Worm (Caenorhabditis elegans) whole organism, L2 larva: ENCODE measurements around the gene sru-21.
"Not testable (repeated sequence)": the region's sequence is repeated elsewhere in the genome, so short reads cannot be mapped to it uniquely, and the experiment has no call there.

Experiments used
- C34F6.9 ChIP-seq: fragments of 150-350 bp; optimal IDR thresholded peaks from 2 replicates; lab custom pipeline; 2014; ENCODE audit warnings: missing biosample characterization, missing genetic modification characterization
- ZK546.5 ChIP-seq: sonication (generic microtip); optimal IDR thresholded peaks from 2 replicates; lab custom pipeline; 2017; ENCODE audit warnings: missing biosample characterization, missing genetic modification characterization
- alr-1 ChIP-seq: fragments of 150-350 bp; optimal IDR thresholded peaks from 2 replicates; lab custom pipeline; 2014; ENCODE audit warnings: missing biosample characterization, missing genetic modification characterization
- aly-2 ChIP-seq: fragments of 150-350 bp; optimal IDR thresholded peaks from 2 replicates; lab custom pipeline; 2014; ENCODE audit warnings: missing biosample characterization, missing genetic modification characterization
- ama-1 ChIP-seq: fragments of 150-350 bp; optimal IDR thresholded peaks from 2 replicates; lab custom pipeline; 2018; ENCODE audit warnings: inconsistent platforms
- blmp-1 ChIP-seq: sonication (generic microtip); optimal IDR thresholded peaks from 2 replicates; lab custom pipeline; 2017; ENCODE audit warnings: missing genetic modification characterization, mild to moderate bottlenecking, missing compliant biosample characterization, antibody characterized with exemption, moderate library complexity; ENCODE audit not compliant: insufficient read depth
- ceh-16 ChIP-seq: fragments of 150-350 bp; optimal IDR thresholded peaks from 2 replicates; lab custom pipeline; 2014; ENCODE audit warnings: missing biosample characterization, missing genetic modification characterization
- ceh-82 ChIP-seq: fragments of 150-350 bp; optimal IDR thresholded peaks from 2 replicates; lab custom pipeline; 2014; ENCODE audit warnings: missing biosample characterization, missing genetic modification characterization
- fos-1 ChIP-seq: fragments of 150-350 bp; optimal IDR thresholded peaks from 2 replicates; lab custom pipeline; 2014; ENCODE audit warnings: missing biosample characterization, missing genetic modification characterization
- lin-11 ChIP-seq: fragments of 150-350 bp; sonication (generic microtip); optimal IDR thresholded peaks from 2 replicates; lab custom pipeline; 2014; ENCODE audit warnings: missing biosample characterization, missing genetic modification characterization, inconsistent platforms, mixed read lengths
- lin-13 ChIP-seq: fragments of 150-350 bp; optimal IDR thresholded peaks from 2 replicates; lab custom pipeline; 2014; ENCODE audit warnings: missing biosample characterization, missing genetic modification reagents, missing genetic modification characterization
- lsy-2 ChIP-seq, 2 experiments: fragments of 150-350 bp in 1 of 2; sonication (generic microtip) in 1 of 2; optimal IDR thresholded peaks; 2 replicates each; lab custom pipeline; 2014 to 2017; ENCODE audit warnings: missing biosample characterization in 2 of 2, missing genetic modification characterization in 2 of 2
- mbf-1 ChIP-seq: sonication (generic microtip); optimal IDR thresholded peaks from 2 replicates; lab custom pipeline; 2017; ENCODE audit warnings: missing biosample characterization, missing genetic modification characterization
- mdl-1 ChIP-seq, 2 experiments: fragments of 150-350 bp in 1 of 2; sonication (generic microtip) in 1 of 2; optimal IDR thresholded peaks; 2 replicates each; lab custom pipeline; 2017; ENCODE audit warnings: missing biosample characterization in 2 of 2, missing genetic modification characterization in 2 of 2
- nhr-10 ChIP-seq: sonication (generic microtip); optimal IDR thresholded peaks from 2 replicates; lab custom pipeline; 2017; ENCODE audit warnings: missing biosample characterization, missing genetic modification characterization
- nhr-129 ChIP-seq: fragments of 150-350 bp; optimal IDR thresholded peaks from 2 replicates; lab custom pipeline; 2014; ENCODE audit warnings: missing biosample characterization, missing genetic modification characterization
- nhr-21 ChIP-seq: fragments of 150-350 bp; optimal IDR thresholded peaks from 2 replicates; lab custom pipeline; 2014; ENCODE audit warnings: missing biosample characterization, missing genetic modification characterization
- nhr-23 ChIP-seq: fragments of 150-350 bp; optimal IDR thresholded peaks from 2 replicates; lab custom pipeline; 2014; ENCODE audit warnings: missing biosample characterization, missing genetic modification reagents, missing genetic modification characterization
- nhr-77 ChIP-seq: fragments of 150-350 bp; optimal IDR thresholded peaks from 2 replicates; lab custom pipeline; 2014; ENCODE audit warnings: missing biosample characterization, missing genetic modification characterization
- peb-1 ChIP-seq: fragments of 150-350 bp; optimal IDR thresholded peaks from 2 replicates; lab custom pipeline; 2014; ENCODE audit warnings: missing biosample characterization, missing genetic modification characterization
- sem-4 ChIP-seq: fragments of 150-350 bp; optimal IDR thresholded peaks from 2 replicates; lab custom pipeline; 2014; ENCODE audit warnings: missing biosample characterization, missing genetic modification reagents, missing genetic modification characterization
- skn-1 ChIP-seq: sonication (generic microtip); optimal IDR thresholded peaks from 2 replicates; lab custom pipeline; 2017; ENCODE audit warnings: missing biosample characterization, missing genetic modification characterization
- sma-3 ChIP-seq: sonication (generic microtip); optimal IDR thresholded peaks from 2 replicates; lab custom pipeline; 2016; ENCODE audit warnings: missing genetic modification reagents, missing genetic modification characterization, missing compliant biosample characterization
- sma-9 ChIP-seq, 2 experiments: fragments of 150-350 bp in 1 of 2; sonication (generic microtip) in 1 of 2; optimal IDR thresholded peaks; 2 replicates each; lab custom pipeline; 2014 to 2016; ENCODE audit warnings: missing genetic modification characterization in 2 of 2, mild to moderate bottlenecking in 1 of 2, missing biosample characterization in 1 of 2, missing compliant biosample characterization in 1 of 2, missing genetic modification reagents in 1 of 2, moderate library complexity in 1 of 2
- snpc-4 ChIP-seq: fragments of 150-350 bp; optimal IDR thresholded peaks from 2 replicates; lab custom pipeline; 2014; ENCODE audit warnings: missing biosample characterization, missing genetic modification characterization
- unc-39 ChIP-seq: fragments of 150-350 bp; optimal IDR thresholded peaks from 2 replicates; lab custom pipeline; 2014; ENCODE audit warnings: missing biosample characterization, missing genetic modification characterization
- ztf-1 ChIP-seq: fragments of 200-800 bp; sonication (Bioruptor generic); conservative IDR thresholded peaks from 2 replicates; pipeline ENCODE4 v1.3.6; 2022; ENCODE audit warnings: missing genetic modification characterization, missing compliant biosample characterization
- ztf-11 ChIP-seq: sonication (generic microtip); optimal IDR thresholded peaks from 2 replicates; lab custom pipeline; 2017; ENCODE audit warnings: missing biosample characterization, missing genetic modification characterization
- ztf-4 ChIP-seq: fragments of 150-350 bp; optimal IDR thresholded peaks from 2 replicates; lab custom pipeline; 2014; ENCODE audit warnings: missing biosample characterization, missing genetic modification characterization

sru-21 gene

DNA sequence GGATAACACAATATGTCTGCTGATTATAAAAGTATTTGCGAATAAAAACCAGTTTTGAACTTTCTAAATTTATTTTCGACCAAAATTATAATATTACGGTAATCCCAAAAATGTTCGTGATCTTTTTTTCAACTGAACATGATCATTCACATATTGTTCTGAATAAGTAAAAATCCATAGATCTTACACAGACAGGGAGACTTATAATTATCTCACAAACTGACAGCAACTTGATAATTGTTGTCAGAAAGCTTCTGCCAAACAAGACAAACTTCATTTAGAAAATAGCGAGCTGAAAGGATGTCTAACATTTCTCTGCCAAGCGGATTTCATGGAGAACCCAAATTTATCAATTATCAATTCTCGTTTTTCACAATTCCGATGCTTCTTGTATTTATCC is at the start of gene sru-21:
sru-21 (plus strand) TSS at position 301 of the 400 bp plus-strand sequence.
- TF ChIP-seq mbf-1 (tag; lab: Kevin White, UChicago) (no peak), nhr-10 (tag; lab: Kevin White, UChicago) (no peak), sem-4 (no peak), lsy-2 (tag; optimal IDR thresholded peaks at IDR 0.05; lab: Kevin White, UChicago) (no peak), alr-1 (tag; lab: Kevin White, UChicago) (no peak)

DNA sequence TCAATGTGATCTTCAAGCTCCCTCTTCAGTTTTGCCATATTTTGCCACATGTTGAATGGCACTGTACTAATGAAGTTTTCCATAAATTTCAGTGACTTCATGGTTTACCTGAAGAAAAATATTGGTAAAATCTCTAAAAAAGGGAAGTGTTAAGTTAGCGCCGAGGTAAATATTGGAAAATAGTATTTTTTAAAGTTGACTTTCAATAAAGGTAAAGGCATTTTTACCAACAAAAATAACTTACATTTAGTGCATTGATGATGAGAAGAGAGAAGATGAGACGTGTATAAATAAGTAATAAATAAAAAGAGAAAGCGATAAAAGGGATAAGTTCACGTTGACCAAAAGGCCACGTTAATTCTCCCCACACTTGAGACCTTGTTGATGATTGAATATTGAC is 48.4 kb upstream of the sru-21 start, which contains the start of gene Y45F10B.8:
Y45F10B.8 (minus strand) TSS at position 101 of the 400 bp plus-strand sequence.
- not testable (repeated sequence) for TF ChIP-seq nhr-129; ztf-11 (tag; lab: Kevin White, UChicago); ama-1 (lab: Kevin White, UChicago)

DNA sequence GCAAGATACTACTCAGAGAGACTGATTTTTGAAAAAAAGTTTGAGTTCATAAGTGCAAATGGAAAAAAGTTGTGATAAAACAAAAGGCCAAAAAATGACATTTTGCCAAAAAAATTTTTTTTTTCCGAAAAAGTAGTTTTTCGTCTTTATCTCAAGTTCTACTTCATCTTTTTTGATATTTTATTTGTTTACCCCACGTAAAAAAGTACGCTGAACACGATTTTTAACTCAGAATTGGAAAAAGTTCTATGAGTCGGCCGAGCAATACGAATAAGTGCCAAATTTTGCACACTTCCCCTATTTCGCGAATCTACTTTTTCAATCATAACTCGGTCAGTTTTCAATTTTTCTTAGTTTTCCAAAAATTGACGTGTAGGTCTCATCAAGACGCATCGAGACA is 47.6 kb upstream of the sru-21 start, which contains the start of gene sru-16:
sru-16 (plus strand) TSS at position 301 of the 400 bp plus-strand sequence.
- TF ChIP-seq sma-3 (GFP tag; lab: Kevin White, UChicago); mdl-1 (tag; optimal IDR thresholded peaks at IDR 0.05; lab: Kevin White, UChicago); lin-13 (GFP tag; lab: Kevin White, UChicago): not testable (repeated sequence)
- TF ChIP-seq, all 48 proteins: peak for 0; not testable (repeated sequence) for 48

DNA sequence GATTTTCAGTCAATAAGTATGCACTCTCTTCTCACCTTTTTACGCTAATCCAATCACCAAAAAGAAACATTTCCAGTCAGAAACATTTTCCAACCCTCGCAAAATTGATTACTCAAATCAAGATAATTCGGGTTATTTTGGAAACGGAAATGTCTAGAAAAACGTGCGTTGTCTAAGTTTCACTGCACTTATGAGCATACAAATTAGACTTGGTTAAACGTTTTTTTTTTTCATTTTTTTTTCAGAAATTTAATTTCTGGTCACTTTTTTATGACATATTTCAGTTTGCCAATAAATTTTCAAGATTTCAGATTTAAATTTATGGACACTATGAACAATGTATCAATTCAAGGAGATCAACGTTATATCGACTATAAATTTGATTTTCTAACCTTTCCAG is 43.7 kb upstream of the sru-21 start, which contains the start of gene sru-12:
sru-12 (plus strand) TSS at position 301 of the 400 bp plus-strand sequence.
- no peak for TF ChIP-seq nhr-21 (tag; lab: Kevin White, UChicago)
- TF ChIP-seq sma-9 (GFP tag; optimal IDR thresholded peaks at IDR 0.05; lab: Kevin White, UChicago) = no peak
- TF ChIP-seq sma-9 (tag; optimal IDR thresholded peaks at IDR 0.05; lab: Kevin White, UChicago) = no peak
- TF ChIP-seq blmp-1 (tag; lab: Kevin White, UChicago) = no peak
- no peak for TF ChIP-seq nhr-23 (tag; lab: Kevin White, UChicago)
- TF ChIP-seq lin-13 (GFP tag; lab: Kevin White, UChicago) = no peak
- no peak for TF ChIP-seq ama-1 (lab: Kevin White, UChicago)

DNA sequence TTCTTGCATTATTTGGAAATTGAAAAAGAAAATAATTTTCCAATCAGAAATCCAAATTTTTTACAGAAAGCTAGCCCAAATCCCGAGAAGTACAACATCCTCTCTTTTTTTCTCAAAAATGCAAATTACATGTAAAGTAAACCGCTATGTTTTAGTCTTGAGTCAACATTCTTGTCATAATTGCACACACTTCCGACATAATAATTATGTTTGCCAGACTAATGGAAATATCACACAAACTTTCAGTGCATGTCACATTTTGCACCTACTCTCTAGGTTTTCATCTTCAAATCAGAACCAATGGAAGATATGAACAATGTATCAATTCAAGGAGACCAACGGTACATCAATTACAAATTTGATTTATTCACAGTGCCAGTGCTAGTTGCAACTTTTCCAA is 41.9 kb upstream of the sru-21 start, which contains the start of gene sru-11:
sru-11 (plus strand) TSS at position 301 of the 400 bp plus-strand sequence.
- TF ChIP-seq sem-4 = no peak

DNA sequence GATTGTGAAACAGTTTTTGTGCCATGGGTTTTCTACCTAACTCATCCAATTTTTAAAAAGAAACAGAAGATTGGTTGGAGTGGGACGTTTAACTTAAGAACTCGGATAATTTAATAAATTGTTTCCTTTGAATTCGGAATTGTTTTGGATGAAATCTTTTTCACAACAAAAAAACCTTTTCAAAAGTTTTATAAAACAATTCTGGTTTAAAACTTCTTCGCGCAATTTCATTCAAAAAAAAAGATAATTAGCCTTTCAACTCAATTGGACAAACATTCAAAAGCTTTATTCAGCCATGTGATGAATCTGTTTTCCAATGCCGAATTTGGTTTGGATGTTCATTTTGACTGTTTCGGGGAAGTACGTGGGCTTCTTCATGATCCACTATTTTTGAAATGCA is 39.4 kb upstream of the sru-21 start, which contains the start of gene Y45F10B.12:
Y45F10B.12 (plus strand) TSS at position 301 of the 400 bp plus-strand sequence.
- TF ChIP-seq ama-1 (lab: Kevin White, UChicago) = no peak
- no peak for TF ChIP-seq ZK546.5 (tag; lab: Kevin White, UChicago)
- no peak for TF ChIP-seq unc-39
- no peak for TF ChIP-seq lin-11 (tag; lab: Kevin White, UChicago)
- TF ChIP-seq nhr-23 (tag; lab: Kevin White, UChicago) = no peak
- TF ChIP-seq C34F6.9 (tag; lab: Kevin White, UChicago) = no peak
- no peak for TF ChIP-seq snpc-4 (tag; lab: Kevin White, UChicago)
- TF ChIP-seq nhr-21 (tag; lab: Kevin White, UChicago) = no peak

DNA sequence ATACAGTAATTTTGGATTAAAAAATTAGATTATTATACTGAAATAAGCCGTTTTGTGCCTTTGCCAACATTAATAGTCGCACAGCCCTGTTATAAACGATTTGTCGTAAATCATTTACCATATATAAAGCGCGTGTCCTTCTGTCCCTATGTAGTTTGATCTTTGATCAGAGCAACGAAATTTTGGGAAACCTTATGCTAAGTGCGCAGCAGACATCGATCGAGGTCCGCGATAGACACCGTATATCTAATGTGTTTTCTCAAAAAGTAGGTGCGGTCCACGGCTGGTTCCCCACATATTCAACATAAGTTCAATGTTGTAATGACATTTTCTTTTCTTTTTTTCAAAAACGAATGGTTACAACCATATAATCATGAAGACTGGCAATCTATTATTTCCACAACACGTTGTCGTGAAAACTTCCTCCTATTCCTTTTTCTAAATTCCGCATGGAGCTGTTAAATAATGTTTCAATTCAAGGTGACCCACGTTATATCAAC is 38.0 kb upstream of the sru-21 start, which contains the start of gene sru-9:
sru-9 (plus strand) TSS at position 450 of the 500 bp plus-strand sequence.
- TF ChIP-seq sma-9 (GFP tag; optimal IDR thresholded peaks at IDR 0.05; lab: Kevin White, UChicago); sma-9 (tag; optimal IDR thresholded peaks at IDR 0.05; lab: Kevin White, UChicago); ceh-16; sma-3 (GFP tag; lab: Kevin White, UChicago): not testable (repeated sequence)

DNA sequence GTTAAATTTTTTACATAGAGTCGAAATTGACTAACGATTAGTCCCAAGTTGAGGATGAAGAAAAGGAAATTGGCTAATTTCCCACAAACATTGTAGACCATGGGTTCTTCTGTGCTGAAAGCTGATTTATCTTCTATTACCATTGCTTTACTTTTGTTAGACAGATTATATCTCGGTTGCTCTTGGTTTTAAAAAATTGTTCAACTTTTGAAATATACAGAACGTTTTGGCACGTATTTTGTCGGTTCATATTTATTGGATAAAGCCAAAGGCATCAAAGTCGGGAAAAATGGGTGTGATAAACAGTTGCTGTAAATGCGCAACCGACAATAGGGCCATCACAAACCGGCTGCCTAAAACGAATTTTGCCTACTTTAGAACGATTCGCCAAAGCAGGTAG is 34.9 kb upstream of the sru-21 start, which contains the start of gene tsp-5:
tsp-5 (minus strand) TSS at position 101 of the 400 bp plus-strand sequence.
- no peak for TF ChIP-seq unc-39
- TF ChIP-seq aly-2 (tag; lab: Kevin White, UChicago) = no peak
- TF ChIP-seq skn-1 (tag; lab: Kevin White, UChicago) = no peak
- no peak for TF ChIP-seq fos-1 (tag; lab: Kevin White, UChicago)
- no peak for TF ChIP-seq peb-1 (tag; lab: Kevin White, UChicago)
- TF ChIP-seq nhr-77 = no peak
- TF ChIP-seq ceh-82 (tag; lab: Kevin White, UChicago) = no peak
- TF ChIP-seq ztf-4 (tag; lab: Kevin White, UChicago) = no peak
- no peak for TF ChIP-seq ztf-1 (GFP tag; lab: Robert Waterston, UW)
